Fruit fly (Drosophila melanogaster) whole organism, wandering third instar larva: ENCODE measurements around the gene CG13049.

Source experiments
- Abd-B ChIP-seq: fragments of >200 bp; optimal IDR thresholded peaks from 2 replicates; lab custom pipeline; 2017; ENCODE audit warnings: missing biosample characterization, missing genetic modification characterization
- CG32264 ChIP-seq: fragments of 200-800 bp; sonication (Bioruptor generic); optimal IDR thresholded peaks from 2 replicates; lab custom pipeline; 2016; ENCODE audit warnings: missing biosample characterization, missing genetic modification characterization
- CG9705 ChIP-seq: fragments of 200-800 bp; sonication (Bioruptor generic); optimal IDR thresholded peaks from 2 replicates; lab custom pipeline; 2018; ENCODE audit warnings: missing biosample characterization, mild to moderate bottlenecking, missing genetic modification characterization
- Dfd ChIP-seq: fragments of >200 bp; optimal IDR thresholded peaks from 2 replicates; lab custom pipeline; 2017; ENCODE audit warnings: missing biosample characterization, missing genetic modification characterization
- GATAd ChIP-seq: sonication (Bioruptor generic); optimal IDR thresholded peaks from 2 replicates; lab custom pipeline; 2016; ENCODE audit warnings: missing biosample characterization, missing genetic modification characterization
- HLH106 ChIP-seq: fragments of 200-800 bp; optimal IDR thresholded peaks from 3 replicates; lab custom pipeline; 2019; ENCODE audit warnings: missing biosample characterization, mild to moderate bottlenecking, missing genetic modification characterization, moderate library complexity
- Hnf4 ChIP-seq: fragments of 200-800 bp; sonication (Bioruptor generic); optimal IDR thresholded peaks from 2 replicates; lab custom pipeline; 2016; ENCODE audit warnings: missing biosample characterization, mild to moderate bottlenecking, missing genetic modification characterization
- Hr78 ChIP-seq: fragments of >200 bp; optimal IDR thresholded peaks from 2 replicates; lab custom pipeline; 2017; ENCODE audit warnings: missing biosample characterization, missing genetic modification characterization
- Hr83 ChIP-seq: fragments of 200-300 bp; sonication (Bioruptor generic); optimal IDR thresholded peaks from 2 replicates; lab custom pipeline; 2016; ENCODE audit warnings: missing biosample characterization, mild to moderate bottlenecking, missing genetic modification characterization, moderate library complexity; ENCODE audit not compliant: poor library complexity, severe bottlenecking
- Jra ChIP-seq: sonication (Bioruptor generic); optimal IDR thresholded peaks from 2 replicates; lab custom pipeline; 2016; ENCODE audit warnings: missing biosample characterization, missing genetic modification characterization
- Myc ChIP-seq: fragments of >200 bp; optimal IDR thresholded peaks from 2 replicates; lab custom pipeline; 2017
- N ChIP-seq: fragments of >200 bp; optimal IDR thresholded peaks from 2 replicates; lab custom pipeline; 2018; ENCODE audit warnings: missing biosample characterization, missing external identifiers, missing genetic modification characterization
- OdsH ChIP-seq: fragments of 200-800 bp; sonication (Bioruptor generic); optimal IDR thresholded peaks from 2 replicates; lab custom pipeline; 2016; ENCODE audit warnings: missing biosample characterization, mild to moderate bottlenecking, missing genetic modification characterization
- Rel ChIP-seq, 2 experiments: fragments of 200-800 bp; sonication (Bioruptor generic) in 1 of 2; optimal IDR thresholded peaks; 2 replicates in 1 of 2; 3 replicates in 1 of 2; lab custom pipeline; 2016 to 2019; ENCODE audit warnings: mild to moderate bottlenecking in 2 of 2, missing biosample characterization in 2 of 2, missing genetic modification characterization in 2 of 2, moderate library complexity in 1 of 2
- Sp1 ChIP-seq: fragments of 200-800 bp; sonication (Bioruptor generic); optimal IDR thresholded peaks from 3 replicates; lab custom pipeline; 2019; ENCODE audit warnings: missing biosample characterization, mild to moderate bottlenecking, missing genetic modification characterization, moderate library complexity
- Vsx2 ChIP-seq: fragments of 200-300, 225-300 bp; sonication (Bioruptor generic); optimal IDR thresholded peaks from 2 replicates; lab custom pipeline; 2018; ENCODE audit warnings: missing biosample characterization, missing genetic modification characterization; ENCODE audit not compliant: partially characterized antibody
- br ChIP-seq: fragments of 200-800 bp; sonication (Bioruptor generic); optimal IDR thresholded peaks from 2 replicates; lab custom pipeline; 2016; ENCODE audit warnings: missing biosample characterization, missing genetic modification characterization
- brk ChIP-seq: fragments of 200-800 bp; sonication (Bioruptor generic); optimal IDR thresholded peaks from 2 replicates; lab custom pipeline; 2016; ENCODE audit warnings: missing biosample characterization, mild to moderate bottlenecking, missing genetic modification characterization
- dl ChIP-seq, 2 experiments: fragments of 175-275, 200-275 bp in 1 of 2; fragments of 200-275 bp in 1 of 2; sonication (Bioruptor generic); optimal IDR thresholded peaks; lab custom pipeline; 2018; ENCODE audit warnings: mild to moderate bottlenecking in 2 of 2, missing biosample characterization in 2 of 2, missing genetic modification characterization in 2 of 2, moderate library complexity in 2 of 2; ENCODE audit not compliant: partially characterized antibody in 2 of 2, insufficient read depth in 1 of 2
- dmrt93B ChIP-seq: fragments of 200-800 bp; sonication (Bioruptor generic); optimal IDR thresholded peaks from 2 replicates; lab custom pipeline; 2018; ENCODE audit warnings: missing biosample characterization, mild to moderate bottlenecking, missing genetic modification characterization
- dsf ChIP-seq: sonication (Bioruptor generic); optimal IDR thresholded peaks from 2 replicates; lab custom pipeline; 2016; ENCODE audit warnings: missing biosample characterization, missing genetic modification characterization, borderline replicate concordance
- ey ChIP-seq: fragments of 200-800 bp; sonication (Bioruptor generic); optimal IDR thresholded peaks from 2 replicates; lab custom pipeline; 2016; ENCODE audit warnings: missing biosample characterization, missing genetic modification characterization
- foxo ChIP-seq, 2 experiments: fragments of 200-800 bp; sonication (Bioruptor generic); optimal IDR thresholded peaks; 2 replicates in 1 of 2; 3 replicates in 1 of 2; lab custom pipeline; 2016 to 2017; ENCODE audit warnings: missing biosample characterization in 2 of 2, missing genetic modification characterization in 2 of 2
- fru ChIP-seq: fragments of 200-800 bp; sonication (Bioruptor generic); optimal IDR thresholded peaks from 3 replicates; lab custom pipeline; 2016; ENCODE audit warnings: missing biosample characterization, mild to moderate bottlenecking, missing genetic modification characterization
- h ChIP-seq: fragments of 200-800 bp; sonication (Bioruptor generic); optimal IDR thresholded peaks from 3 replicates; lab custom pipeline; 2016; ENCODE audit warnings: missing biosample characterization, mild to moderate bottlenecking, missing genetic modification characterization
- lola ChIP-seq: fragments of >200 bp; optimal IDR thresholded peaks from 2 replicates; lab custom pipeline; 2017; ENCODE audit warnings: missing biosample characterization, missing genetic modification characterization
- pan ChIP-seq: fragments of >200 bp; optimal IDR thresholded peaks from 2 replicates; lab custom pipeline; 2017
- psq ChIP-seq: fragments of 200-800 bp; sonication (Bioruptor generic); optimal IDR thresholded peaks from 3 replicates; lab custom pipeline; 2017; ENCODE audit warnings: missing biosample characterization, mild to moderate bottlenecking, missing genetic modification characterization, moderate library complexity
- rgr ChIP-seq: fragments of 200-800 bp; sonication (Bioruptor generic); optimal IDR thresholded peaks from 3 replicates; lab custom pipeline; 2016; ENCODE audit warnings: missing biosample characterization, mild to moderate bottlenecking, missing genetic modification characterization
- sage ChIP-seq: fragments of 200-800 bp; sonication (Bioruptor generic); optimal IDR thresholded peaks from 2 replicates; lab custom pipeline; 2016; ENCODE audit warnings: missing biosample characterization, mild to moderate bottlenecking, missing genetic modification characterization
- sv ChIP-seq: fragments of 200-800 bp; sonication (Bioruptor generic); optimal IDR thresholded peaks from 3 replicates; lab custom pipeline; 2016; ENCODE audit warnings: missing biosample characterization, missing genetic modification characterization
- usp ChIP-seq: fragments of >200 bp; optimal IDR thresholded peaks from 2 replicates; lab custom pipeline; 2017; ENCODE audit warnings: missing biosample characterization, missing genetic modification characterization

The CG13049 gene

dm6 chr3L:16281880-16282556, at the start of gene CG13049:
Gene CG13049 (minus strand): TSS chr3L:16281930.
- TF ChIP-seq Dfd (GFP tag; lab: Kevin White, UChicago) (peak; percentile 80), ey (GFP tag; lab: Kevin White, UChicago) (no peak), Hr78 (GFP tag; lab: Kevin White, UChicago) (no peak)

dm6 chr3L:16330740-16331139, 49.0 kb upstream of the CG13049 start, which contains the start of gene CG33060:
Gene CG33060 (plus strand): TSS chr3L:16331040.
- TF ChIP-seq N (GFP tag; lab: Kevin White, UChicago) (no peak), sage (no peak), rgr (GFP tag; lab: Kevin White, UChicago) (no peak)

- TF ChIP-seq Dfd (GFP tag; lab: Kevin White, UChicago): no peak
- no peak for TF ChIP-seq CG32264 (GFP tag; lab: Kevin White, UChicago)
- TF ChIP-seq Myc (lab: Kevin White, UChicago): no peak
- TF ChIP-seq Hnf4: no peak
- no peak for TF ChIP-seq foxo (GFP tag; optimal IDR thresholded peaks at IDR 0.05; lab: Kevin White, UChicago)
- no peak for TF ChIP-seq ey (GFP tag; lab: Kevin White, UChicago)
- no peak for TF ChIP-seq OdsH (GFP tag; lab: Kevin White, UChicago)
- no peak for TF ChIP-seq dl (GFP tag; optimal IDR thresholded peaks at IDR 0.05; lab: Kevin White, UChicago; ENCODE audit: insufficient read depth in 1 of 2, partially characterized antibody in 2 of 2)
- TF ChIP-seq usp (GFP tag; lab: Kevin White, UChicago): no peak
- TF ChIP-seq Rel (GFP tag; optimal IDR thresholded peaks at IDR 0.05; lab: Kevin White, UChicago): no peak
- TF ChIP-seq Rel (tag; optimal IDR thresholded peaks at IDR 0.05; lab: Kevin White, UChicago): no peak
- no peak for TF ChIP-seq Jra (GFP tag; lab: Kevin White, UChicago)
- no peak for TF ChIP-seq Vsx2
Observed at dm6 chr3L:16329495-16329894, 47.8 kb upstream of the CG13049 start, which contains the start of gene CG33061. Gene CG33061 (plus strand): TSS chr3L:16329795.

- peak; percentile 50 for TF ChIP-seq sv (GFP tag; lab: Kevin White, UChicago)
- no peak for TF ChIP-seq brk (GFP tag; lab: Kevin White, UChicago)
Observed at dm6 chr3L:16328207-16328891, 46.6 kb upstream of the CG13049 start, which contains the start of gene CG13058. Gene CG13058 (plus strand): TSS chr3L:16328841.

- no peak for TF ChIP-seq br (GFP tag; lab: Kevin White, UChicago)
- TF ChIP-seq h: peak; percentile 8
- TF ChIP-seq Abd-B (GFP tag; lab: Kevin White, UChicago): no peak
- TF ChIP-seq HLH106: no peak
- TF ChIP-seq fru (GFP tag; lab: Kevin White, UChicago): peak; percentile 7
- TF ChIP-seq Hnf4: no peak
Observed at dm6 chr3L:16327776-16328175, 46.0 kb upstream of the CG13049 start, which contains the start of gene CG13038. Gene CG13038 (minus strand): TSS chr3L:16327893.

- TF ChIP-seq dsf (GFP tag; lab: Kevin White, UChicago) (no peak), Hnf4 (no peak), dmrt93B (no peak), Sp1 (GFP tag; lab: Kevin White, UChicago) (no peak), lola (GFP tag; lab: Kevin White, UChicago) (no peak), Dfd (GFP tag; lab: Kevin White, UChicago) (no peak), Hr78 (GFP tag; lab: Kevin White, UChicago) (no peak), Hr83 (GFP tag; lab: Kevin White, UChicago) (no peak), fru (GFP tag; lab: Kevin White, UChicago) (no peak), h (no peak), N (GFP tag; lab: Kevin White, UChicago) (no peak), OdsH (GFP tag; lab: Kevin White, UChicago) (no peak), GATAd (no peak), Jra (GFP tag; lab: Kevin White, UChicago) (no peak), pan (lab: Kevin White, UChicago) (no peak), sage (no peak), psq (GFP tag; lab: Kevin White, UChicago) (no peak), CG9705 (GFP tag; lab: Kevin White, UChicago) (no peak), HLH106 (no peak)
Observed at dm6 chr3L:16326657-16327056, 44.9 kb upstream of the CG13049 start, which contains the start of the genes CG13040 and CG13039. Gene CG13040 (minus strand): TSS chr3L:16326757. Gene CG13039 (minus strand): TSS chr3L:16326762.
